Fruit fly (Drosophila melanogaster): Measurements from ENCODE around the gene CatB.

The CatB gene

dm6 chr2L:8746350-8746759 lies 41.0 kb downstream of the CatB start:
- TF ChIP-seq CG3919 (GFP tag; optimal IDR thresholded peaks at IDR 0.05) (peak; percentile 20), fkh (GFP tag; optimal IDR thresholded peaks at IDR 0.05) (no peak), vri (GFP tag; optimal IDR thresholded peaks at IDR 0.05) (no peak), Eip78C (GFP tag) (peak; percentile 77), topi (GFP tag; optimal IDR thresholded peaks at IDR 0.05) (peak; percentile 32), CG11294 (GFP tag; IDR thresholded peaks at IDR 0.05) (no peak), svp (GFP tag) (peak; percentile 57), CG6792 (GFP tag; optimal IDR thresholded peaks at IDR 0.05) (peak; percentile 11), OdsH (GFP tag; optimal IDR thresholded peaks at IDR 0.05) (no peak), net (GFP tag; optimal IDR thresholded peaks at IDR 0.05) (no peak), Eip75B (GFP tag; optimal IDR thresholded peaks at IDR 0.05) (no peak), CG32006 (GFP tag; optimal IDR thresholded peaks at IDR 0.05) (no peak)

- no peak for TF ChIP-seq acj6 (GFP tag; optimal IDR thresholded peaks at IDR 0.05)
These were observed 42.1 kb downstream of the CatB start for dm6 chr2L:8747480-8747879.

- TF ChIP-seq Ets96B (tag; optimal IDR thresholded peaks at IDR 0.05) (no peak), Sox14 (GFP tag; optimal IDR thresholded peaks at IDR 0.05) (no peak), vri (GFP tag; optimal IDR thresholded peaks at IDR 0.05) (no peak), eg (GFP tag; IDR thresholded peaks at IDR 0.05) (no peak), pdm3 (GFP tag; optimal IDR thresholded peaks at IDR 0.05) (no peak), spab (GFP tag; optimal IDR thresholded peaks at IDR 0.05) (no peak), Smox (GFP tag; optimal IDR thresholded peaks at IDR 0.05) (no peak)
These were observed 46.6 kb downstream of the CatB start, which contains the start of the genes CG45307 and CG12438 for dm6 chr2L:8752022-8752421. Gene CG45307 (minus strand): TSS chr2L:8752122. Gene CG12438 (plus strand): TSS chr2L:8752285.

Data from whole organism, prepupa.